Worm (Caenorhabditis elegans): ENCODE results near the gene ZK1073.1.

Gene ZK1073.1

ce11 chrX:16150153-16150552 is 21.5 kb upstream of the ZK1073.1 start (continued):
- TF ChIP-seq mep-1 (tag; optimal IDR thresholded peaks at IDR 0.05), result peak; percentile 51
- TF ChIP-seq pha-4 (GFP tag; IDR thresholded peaks at IDR 0.05), result peak; percentile 78
- TF ChIP-seq pha-4 (tag; optimal IDR thresholded peaks at IDR 0.05), result peak; percentile 76
- peak; percentile 59 for TF ChIP-seq hlh-30 (tag; optimal IDR thresholded peaks at IDR 0.05; ENCODE audit: insufficient read depth)
- TF ChIP-seq nhr-237 (tag; optimal IDR thresholded peaks at IDR 0.05), result no peak
- TF ChIP-seq nhr-6 (tag; optimal IDR thresholded peaks at IDR 0.05), result peak; percentile 83
- TF ChIP-seq dmd-6 (GFP tag; IDR thresholded peaks at IDR 0.05), result peak; percentile 53
- TF ChIP-seq ces-1 (GFP tag; optimal IDR thresholded peaks at IDR 0.05), result no peak
- TF ChIP-seq mes-2 (tag; optimal IDR thresholded peaks at IDR 0.05; ENCODE audit: poor library complexity, severe bottlenecking), result peak; percentile 33
- TF ChIP-seq set-16 (GFP tag; IDR thresholded peaks at IDR 0.05), result peak; percentile 67
- TF ChIP-seq dve-1 (tag; optimal IDR thresholded peaks at IDR 0.05; ENCODE audit: insufficient read depth), result peak; percentile 54
- peak; percentile 89 for TF ChIP-seq nhr-28 (tag; optimal IDR thresholded peaks at IDR 0.05)
- peak; percentile 27 for TF ChIP-seq spr-3 (GFP tag; optimal IDR thresholded peaks at IDR 0.05)
- TF ChIP-seq mdl-1 (tag; optimal IDR thresholded peaks at IDR 0.05), result peak in 1 of 2 experiments; percentile 38

ce11 chrX:16147728-16148197 is 19.1 kb upstream of the ZK1073.1 start:
- TF ChIP-seq snpc-1.2 (GFP tag; IDR thresholded peaks at IDR 0.05) (no peak), mep-1 (tag; optimal IDR thresholded peaks at IDR 0.05) (peak; percentile 86), ZK546.5 (tag; optimal IDR thresholded peaks at IDR 0.05) (no peak), ctbp-1 (GFP tag; IDR thresholded peaks at IDR 0.05) (peak; percentile 82), lin-29 (GFP tag; IDR thresholded peaks at IDR 0.05) (peak; percentile 40; the same call in 1 of the 2 replicates), mxl-3 (GFP tag; optimal IDR thresholded peaks at IDR 0.05) (peak; percentile 76), pha-4 (GFP tag; IDR thresholded peaks at IDR 0.05) (0 out of 2 replicates have a peak, but pooled peaks have one; percentile 30), pha-4 (tag; optimal IDR thresholded peaks at IDR 0.05) (no peak), egl-43 (GFP tag; IDR thresholded peaks at IDR 0.05) (peak; percentile 80), nhr-237 (tag; optimal IDR thresholded peaks at IDR 0.05) (no peak), hmg-1.1 (GFP tag; IDR thresholded peaks at IDR 0.05) (peak; percentile 83), sdz-12 (GFP tag; optimal IDR thresholded peaks at IDR 0.05) (no peak), nhr-25 (tag; optimal IDR thresholded peaks at IDR 0.05; ENCODE audit: borderline replicate concordance, insufficient read depth) (peak; percentile 70), F37D6.2 (tag; optimal IDR thresholded peaks at IDR 0.05) (peak; percentile 74), fkh-10 (GFP tag; optimal IDR thresholded peaks at IDR 0.05) (peak; percentile 72), dmd-9 (GFP tag; IDR thresholded peaks at IDR 0.05) (0 out of 2 replicates have a peak, but pooled peaks have one; percentile 41), ceh-44 (GFP tag; IDR thresholded peaks at IDR 0.05) (no peak), nhr-42 (GFP tag; IDR thresholded peaks at IDR 0.05) (no peak), spr-1 (tag; optimal IDR thresholded peaks at IDR 0.05) (peak; percentile 64), aha-1 (tag) (peak; percentile 90), tra-1 (GFP tag; IDR thresholded peaks at IDR 0.05) (no peak; the same call in 1 of the 2 replicates), hif-1 (tag; optimal IDR thresholded peaks at IDR 0.05) (peak in 1 of 2 experiments; percentile 65), ztf-7 (tag; optimal IDR thresholded peaks at IDR 0.05) (peak; percentile 61), mdl-1 (tag; optimal IDR thresholded peaks at IDR 0.05) (peak; percentile 83 to 89), gei-8 (GFP tag; optimal IDR thresholded peaks at IDR 0.05) (no peak), nhr-6 (tag; optimal IDR thresholded peaks at IDR 0.05) (no peak), rbr-2 (tag; optimal IDR thresholded peaks at IDR 0.05) (peak; percentile 84), nhr-48 (tag; optimal IDR thresholded peaks at IDR 0.05) (peak; percentile 69), daf-12 (tag; optimal IDR thresholded peaks at IDR 0.05) (no peak), daf-16 (GFP tag; optimal IDR thresholded peaks at IDR 0.05) (peak in 1 of 2 experiments; percentile 39), daf-16 (tag; optimal IDR thresholded peaks at IDR 0.05) (peak; percentile 13), dmd-6 (GFP tag; IDR thresholded peaks at IDR 0.05) (peak; percentile 39; the same call in 1 of the 2 replicates), madf-9 (GFP tag; conservative IDR thresholded peaks at IDR 0.05) (peak; percentile 54; the same call in 1 of the 2 replicates), hlh-11 (tag; optimal IDR thresholded peaks at IDR 0.05) (peak; percentile 89), nhr-11 (tag; optimal IDR thresholded peaks at IDR 0.05) (peak; percentile 80), dpl-1 (GFP tag; optimal IDR thresholded peaks at IDR 0.05) (peak; percentile 35), lsy-2 (tag; optimal IDR thresholded peaks at IDR 0.05) (peak; percentile 59 to 76), T20F7.1 (GFP tag; optimal IDR thresholded peaks at IDR 0.05) (no peak), dmd-8 (GFP tag; IDR thresholded peaks at IDR 0.05) (no peak), dve-1 (tag; optimal IDR thresholded peaks at IDR 0.05; ENCODE audit: insufficient read depth) (peak; percentile 49), nhr-102 (tag; optimal IDR thresholded peaks at IDR 0.05) (peak; percentile 21)

Data from whole organism, L4 larva.